Fruit fly (Drosophila melanogaster): ENCODE data around the gene upd3.

The upd3 gene

DNA sequence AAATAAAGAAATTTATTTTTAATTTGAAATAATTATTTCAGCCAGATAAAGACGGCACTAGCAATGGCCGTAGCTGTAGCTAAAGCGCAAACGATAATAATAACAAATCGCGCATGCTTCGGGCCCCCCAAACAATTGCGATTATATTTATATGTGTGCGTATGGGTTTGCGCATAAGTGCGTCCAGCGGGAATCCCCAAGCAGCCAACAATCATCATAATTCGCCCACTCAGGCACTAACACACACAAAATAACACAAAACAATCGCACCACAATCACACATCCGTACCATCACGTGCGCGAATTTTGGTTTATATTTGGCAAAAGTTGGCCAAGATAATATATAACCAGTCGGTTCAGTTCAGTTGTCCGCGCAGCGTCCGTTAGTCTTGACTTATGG, 1.7 kb downstream of the upd3 start:
- TF ChIP-seq CG2889 (GFP tag; IDR thresholded peaks at IDR 0.05) (no peak), cwo (GFP tag; optimal IDR thresholded peaks at IDR 0.05) (peak; percentile 50)

DNA sequence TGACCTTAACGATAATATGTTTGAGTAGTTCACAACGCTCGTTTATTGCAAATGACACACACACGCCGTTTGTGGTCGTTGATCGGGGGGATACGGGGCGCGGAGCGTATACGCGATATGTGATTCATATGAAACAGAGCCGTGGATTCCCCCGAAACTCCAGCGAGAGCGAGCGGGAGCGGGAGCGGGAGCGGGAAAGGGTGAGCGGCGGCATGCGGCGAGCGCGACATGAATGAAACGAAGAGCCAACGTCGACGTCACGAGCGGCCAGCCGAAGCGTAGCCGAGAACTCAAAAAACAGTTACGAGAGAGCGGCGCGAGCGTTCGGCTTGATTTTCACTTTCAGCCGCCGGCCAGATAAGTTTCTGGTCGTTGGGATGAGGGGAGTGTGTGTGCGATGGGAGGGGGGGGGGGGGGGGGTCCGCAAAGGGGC, 5.4 kb downstream of the upd3 start:
- TF ChIP-seq wor (GFP tag; IDR thresholded peaks at IDR 0.05) (no peak), CG12236 (GFP tag; optimal IDR thresholded peaks at IDR 0.05) (no peak), dati (GFP tag; IDR thresholded peaks at IDR 0.05) (no peak), Doc2 (GFP tag; IDR thresholded peaks at IDR 0.05) (no peak), CG10654 (GFP tag; optimal IDR thresholded peaks at IDR 0.05) (no peak), dan (GFP tag; IDR thresholded peaks at IDR 0.05) (no peak), CG12769 (tag; optimal IDR thresholded peaks at IDR 0.05) (peak; percentile 85), HLHmδ (GFP tag; optimal IDR thresholded peaks at IDR 0.05) (no peak), Adf1 (GFP tag; IDR thresholded peaks at IDR 0.05) (peak; percentile 83), CG12659 (GFP tag; optimal IDR thresholded peaks at IDR 0.05) (no peak), Poxn (GFP tag; IDR thresholded peaks at IDR 0.05) (no peak), chm (GFP tag; IDR thresholded peaks at IDR 0.05) (no peak), pzg (GFP tag; optimal IDR thresholded peaks at IDR 0.05) (no peak), Ets97D (GFP tag; optimal IDR thresholded peaks at IDR 0.05) (no peak), kni (GFP tag; optimal IDR thresholded peaks at IDR 0.05) (peak; percentile 68), CG31388 (GFP tag; optimal IDR thresholded peaks at IDR 0.05) (no peak), Rfx (GFP tag; IDR thresholded peaks at IDR 0.05) (no peak), NFAT (GFP tag; IDR thresholded peaks at IDR 0.05) (no peak), CG16779 (GFP tag; IDR thresholded peaks at IDR 0.05) (no peak), Hmr (GFP tag; optimal IDR thresholded peaks at IDR 0.05) (no peak), run (tag; optimal IDR thresholded peaks at IDR 0.05) (no peak), Eip74EF (GFP tag; optimal IDR thresholded peaks at IDR 0.05) (no peak), CG17568 (GFP tag; optimal IDR thresholded peaks at IDR 0.05) (no peak), CG11695 (GFP tag; IDR thresholded peaks at IDR 0.05) (no peak), CG34376 (GFP tag; optimal IDR thresholded peaks at IDR 0.05) (peak; percentile 43), CG14014 (GFP tag; IDR thresholded peaks at IDR 0.05) (no peak), pan (optimal IDR thresholded peaks at IDR 0.05) (no peak), pan (GFP tag; optimal IDR thresholded peaks at IDR 0.05 in 1 of 2, IDR thresholded peaks at IDR 0.05 in 1 of 2) (peak in 1 of 2 experiments; percentile 50), cg (GFP tag; optimal IDR thresholded peaks at IDR 0.05) (peak; percentile 58), CG17829 (tag; optimal IDR thresholded peaks at IDR 0.05) (no peak), sim (GFP tag; IDR thresholded peaks at IDR 0.05) (no peak), CG4404 (GFP tag; IDR thresholded peaks at IDR 0.05) (no peak), CG18011 (GFP tag; optimal IDR thresholded peaks at IDR 0.05) (no peak), ap (GFP tag; IDR thresholded peaks at IDR 0.05) (no peak), CG30020 (tag; optimal IDR thresholded peaks at IDR 0.05) (no peak), CG30431 (GFP tag; optimal IDR thresholded peaks at IDR 0.05) (no peak), CG5245 (GFP tag; optimal IDR thresholded peaks at IDR 0.05) (no peak), BEAF-32 (GFP tag; optimal IDR thresholded peaks at IDR 0.05) (no peak), B-H2 (GFP tag; optimal IDR thresholded peaks at IDR 0.05) (no peak), unpg (GFP tag; optimal IDR thresholded peaks at IDR 0.05) (no peak), Trl (optimal IDR thresholded peaks at IDR 0.05) (peak; percentile 59 to 65), Trl (GFP tag; optimal IDR thresholded peaks at IDR 0.05) (no peak), CG3407 (GFP tag; optimal IDR thresholded peaks at IDR 0.05) (no peak), CG17612 (GFP tag; IDR thresholded peaks at IDR 0.05) (no peak), Neu2 (GFP tag; optimal IDR thresholded peaks at IDR 0.05; ENCODE audit: borderline replicate concordance) (no peak), kah (GFP tag; optimal IDR thresholded peaks at IDR 0.05) (no peak), CG1602 (GFP tag; optimal IDR thresholded peaks at IDR 0.05) (no peak), sd (tag; optimal IDR thresholded peaks at IDR 0.05) (peak; percentile 90), YL-1 (GFP tag; optimal IDR thresholded peaks at IDR 0.05) (no peak)
